Fruit fly (Drosophila melanogaster): Measurements from ENCODE around the gene rept.

DNA sequence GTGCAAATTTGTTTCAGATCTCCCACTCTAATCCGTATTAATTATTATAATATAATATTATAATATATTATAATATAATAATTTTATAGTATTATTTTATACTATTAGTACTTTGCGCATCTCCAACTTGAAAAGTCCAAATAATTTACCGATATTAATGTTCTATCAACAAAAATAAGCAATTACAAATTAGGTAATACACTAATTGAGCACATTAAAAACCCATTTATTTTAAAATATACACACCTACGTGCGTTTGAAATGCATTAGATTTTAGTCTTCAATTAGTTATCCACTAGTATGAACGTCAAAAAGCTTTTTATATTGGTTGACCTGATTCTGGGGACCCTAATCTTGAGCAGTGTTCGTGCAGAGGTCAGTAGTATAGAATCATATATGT is 19.1 kb upstream of the rept start, which contains the start of gene CG33647:
- TF ChIP-seq EcR (GFP tag; optimal IDR thresholded peaks at IDR 0.05) (no peak), D1 (tag; optimal IDR thresholded peaks at IDR 0.05) (no peak), Pif1B (GFP tag; optimal IDR thresholded peaks at IDR 0.05) (no peak), CG9948 (tag; optimal IDR thresholded peaks at IDR 0.05) (no peak)

Data from whole organism, pupa.